Worm (Caenorhabditis elegans) whole organism, mixed stage, embryonic: Measurements from ENCODE around the gene coq-5.

Source experiments
- ceh-39 ChIP-seq: fragments of 150-350 bp; optimal IDR thresholded peaks from 2 replicates; lab custom pipeline; 2014; ENCODE audit warnings: missing biosample characterization, missing genetic modification characterization
- ceh-43 ChIP-seq: fragments of 200-800 bp; sonication (Bioruptor generic); optimal IDR thresholded peaks from 2 replicates; lab custom pipeline; 2018; ENCODE audit warnings: mild to moderate bottlenecking, missing genetic modification characterization, moderate library complexity, missing compliant biosample characterization
- elt-3 ChIP-seq: fragments of 150-350 bp; optimal IDR thresholded peaks from 2 replicates; lab custom pipeline; 2014; ENCODE audit warnings: missing biosample characterization, missing genetic modification characterization
- lin-32 ChIP-seq: fragments of 200-800 bp; sonication (Bioruptor generic); optimal IDR thresholded peaks from 2 replicates; lab custom pipeline; 2018; ENCODE audit warnings: mild to moderate bottlenecking, missing genetic modification characterization, missing compliant biosample characterization
- lsy-2 ChIP-seq: fragments of 150-350 bp; optimal IDR thresholded peaks from 2 replicates; lab custom pipeline; 2014; ENCODE audit warnings: missing biosample characterization, missing genetic modification characterization
- mep-1 ChIP-seq: fragments of 150-350 bp; optimal IDR thresholded peaks from 2 replicates; lab custom pipeline; 2017; ENCODE audit warnings: missing biosample characterization, missing genetic modification reagents, missing genetic modification characterization, inconsistent platforms
- pha-4 ChIP-seq: fragments of 150-350 bp; optimal IDR thresholded peaks from 2 replicates; lab custom pipeline; 2018; ENCODE audit warnings: missing biosample characterization, missing genetic modification reagents, missing genetic modification characterization
- sem-2 ChIP-seq: fragments of 200-800 bp; sonication (Bioruptor generic); optimal IDR thresholded peaks from 2 replicates; lab custom pipeline; 2018; ENCODE audit warnings: mild to moderate bottlenecking, missing genetic modification characterization, missing compliant biosample characterization

DNA sequence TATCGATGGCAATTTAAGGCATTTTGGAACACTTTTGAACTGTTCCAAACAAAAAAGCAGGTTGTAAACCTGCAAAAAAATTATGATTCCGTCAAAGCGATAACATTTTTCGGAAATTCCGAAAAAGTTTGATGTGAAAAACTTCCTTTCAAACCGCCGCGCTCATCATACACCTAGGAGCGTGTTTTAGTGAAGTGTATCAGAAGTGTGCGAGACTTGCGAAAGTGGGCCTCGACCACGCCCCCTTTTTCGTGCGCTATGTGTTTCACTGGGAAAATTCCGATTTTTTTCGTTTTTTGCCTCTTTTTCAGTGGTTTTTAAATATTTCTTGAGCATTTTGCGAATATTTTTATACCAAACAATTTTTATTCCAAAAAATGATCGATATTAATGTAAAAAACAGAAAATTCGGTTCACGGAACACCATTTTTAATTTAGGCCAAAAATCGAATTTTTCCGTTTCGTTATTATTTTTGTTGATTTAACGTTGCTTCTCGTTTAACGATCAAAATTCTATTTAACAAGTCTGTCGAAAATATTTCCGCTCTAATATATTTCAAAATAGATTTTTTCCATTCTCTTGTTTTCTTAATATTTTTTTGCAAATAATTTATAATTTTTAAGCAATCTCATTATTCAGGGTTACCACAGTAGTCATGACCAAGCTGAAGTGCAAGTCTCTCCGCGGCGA lies 3.6 kb downstream of the coq-5 start, which contains the start of gene rpl-35:
- TF ChIP-seq mep-1 (tag; lab: Kevin White, UChicago) = peak; percentile 100
- TF ChIP-seq lsy-2 = peak; percentile 95
- peak; percentile 46 for TF ChIP-seq sem-2 (GFP tag; lab: Kevin White, UChicago)
- TF ChIP-seq ceh-43 = peak; percentile 86
- TF ChIP-seq ceh-39 (tag; lab: Kevin White, UChicago) = peak; percentile 97
- peak; percentile 58 for TF ChIP-seq lin-32
- TF ChIP-seq elt-3 (tag; lab: Kevin White, UChicago) = peak; percentile 91
- peak; percentile 99 for TF ChIP-seq pha-4 (tag; lab: Kevin White, UChicago)
